Fruit fly (Drosophila melanogaster): Measurements from ENCODE around the gene Rac2.

Rac2 gene

dm6 chr3L:7433325-7433827 lies 1.6 kb downstream of the Rac2 start:
- TF ChIP-seq insv (optimal IDR thresholded peaks at IDR 0.05): no peak

- TF ChIP-seq insv (optimal IDR thresholded peaks at IDR 0.05) (no peak), ttk (optimal IDR thresholded peaks at IDR 0.05) (no peak)
Measured at dm6 chr3L:7432811-7433324, 2.1 kb downstream of the Rac2 start.

dm6 chr3L:7432265-7432664 lies 2.7 kb downstream of the Rac2 start:
- TF ChIP-seq h (optimal IDR thresholded peaks at IDR 0.05) (no peak), insv (optimal IDR thresholded peaks at IDR 0.05) (no peak), Myc (optimal IDR thresholded peaks at IDR 0.05) (no peak), ttk (optimal IDR thresholded peaks at IDR 0.05) (no peak), psq (optimal IDR thresholded peaks at IDR 0.05) (no peak), Sin3A (optimal IDR thresholded peaks at IDR 0.05) (no peak)

dm6 chr3L:7423517-7423916 lies 11.5 kb downstream of the Rac2 start, which contains the start of gene CG42458:
Gene CG42458 (plus strand): TSS chr3L:7423827.
- TF ChIP-seq ttk (optimal IDR thresholded peaks at IDR 0.05): no peak
- no peak for TF ChIP-seq Sin3A (optimal IDR thresholded peaks at IDR 0.05)
- TF ChIP-seq insv (optimal IDR thresholded peaks at IDR 0.05): no peak
- no peak for TF ChIP-seq h (optimal IDR thresholded peaks at IDR 0.05)
- TF ChIP-seq Myc (optimal IDR thresholded peaks at IDR 0.05): no peak

- TF ChIP-seq Sin3A (optimal IDR thresholded peaks at IDR 0.05) (no peak), ttk (optimal IDR thresholded peaks at IDR 0.05) (no peak)
Measured at dm6 chr3L:7422578-7422977, 12.4 kb downstream of the Rac2 start.

- TF ChIP-seq Sin3A (optimal IDR thresholded peaks at IDR 0.05) (no peak), ttk (optimal IDR thresholded peaks at IDR 0.05) (no peak), psq (optimal IDR thresholded peaks at IDR 0.05) (no peak), insv (optimal IDR thresholded peaks at IDR 0.05) (no peak)
Measured at dm6 chr3L:7404081-7404480, 30.9 kb downstream of the Rac2 start, which contains the start of gene CG8560. Gene CG8560 (minus strand): TSS chr3L:7404181.

dm6 chr3L:7401972-7402371 lies 33.0 kb downstream of the Rac2 start:
- no peak for TF ChIP-seq insv (optimal IDR thresholded peaks at IDR 0.05)
- no peak for TF ChIP-seq ttk (optimal IDR thresholded peaks at IDR 0.05)
- TF ChIP-seq Sin3A (optimal IDR thresholded peaks at IDR 0.05): no peak
- no peak for TF ChIP-seq psq (optimal IDR thresholded peaks at IDR 0.05)
- TF ChIP-seq Myc (optimal IDR thresholded peaks at IDR 0.05): no peak
- TF ChIP-seq h (optimal IDR thresholded peaks at IDR 0.05): no peak

- TF ChIP-seq h (optimal IDR thresholded peaks at IDR 0.05) (no peak), Sin3A (optimal IDR thresholded peaks at IDR 0.05) (no peak), insv (optimal IDR thresholded peaks at IDR 0.05) (no peak), Myc (optimal IDR thresholded peaks at IDR 0.05) (no peak), psq (optimal IDR thresholded peaks at IDR 0.05) (no peak), ttk (optimal IDR thresholded peaks at IDR 0.05) (no peak)
Measured at dm6 chr3L:7399770-7400169, 35.2 kb downstream of the Rac2 start, which contains the start of gene CG18417. Gene CG18417 (plus strand): TSS chr3L:7400070.

dm6 chr3L:7397979-7398378 lies 37.0 kb downstream of the Rac2 start, which contains the start of gene CG8562:
Gene CG8562 (plus strand): TSS chr3L:7398285.
- TF ChIP-seq Sin3A (optimal IDR thresholded peaks at IDR 0.05): no peak
- no peak for TF ChIP-seq insv (optimal IDR thresholded peaks at IDR 0.05)
- TF ChIP-seq psq (optimal IDR thresholded peaks at IDR 0.05): no peak
- TF ChIP-seq h (optimal IDR thresholded peaks at IDR 0.05): no peak
- TF ChIP-seq Myc (optimal IDR thresholded peaks at IDR 0.05): no peak
- no peak for TF ChIP-seq ttk (optimal IDR thresholded peaks at IDR 0.05)

- TF ChIP-seq ttk (optimal IDR thresholded peaks at IDR 0.05) (no peak), psq (optimal IDR thresholded peaks at IDR 0.05) (no peak), insv (optimal IDR thresholded peaks at IDR 0.05) (no peak), h (optimal IDR thresholded peaks at IDR 0.05) (no peak), Sin3A (optimal IDR thresholded peaks at IDR 0.05) (no peak), Myc (optimal IDR thresholded peaks at IDR 0.05) (no peak)
Measured at dm6 chr3L:7396055-7396454, 38.9 kb downstream of the Rac2 start, which contains the start of gene CG32379. Gene CG32379 (plus strand): TSS chr3L:7396355.

- TF ChIP-seq Sin3A (optimal IDR thresholded peaks at IDR 0.05): no peak
- no peak for TF ChIP-seq h (optimal IDR thresholded peaks at IDR 0.05)
- no peak for TF ChIP-seq insv (optimal IDR thresholded peaks at IDR 0.05)
- TF ChIP-seq psq (optimal IDR thresholded peaks at IDR 0.05): no peak
Measured at dm6 chr3L:7390442-7390841, 44.5 kb downstream of the Rac2 start, which contains the start of gene CG8563. Gene CG8563 (plus strand): TSS chr3L:7390742.

- TF ChIP-seq Sin3A (optimal IDR thresholded peaks at IDR 0.05) (no peak), insv (optimal IDR thresholded peaks at IDR 0.05) (no peak), psq (optimal IDR thresholded peaks at IDR 0.05) (no peak), Myc (optimal IDR thresholded peaks at IDR 0.05) (no peak), ttk (optimal IDR thresholded peaks at IDR 0.05) (no peak), h (optimal IDR thresholded peaks at IDR 0.05) (no peak)
Measured at dm6 chr3L:7390004-7390403, 45.0 kb downstream of the Rac2 start.

dm6 chr3L:7387814-7388213 lies 47.2 kb downstream of the Rac2 start, which contains the start of gene CG8564:
Gene CG8564 (minus strand): TSS chr3L:7387914.
- TF ChIP-seq ttk (optimal IDR thresholded peaks at IDR 0.05): no peak
- TF ChIP-seq psq (optimal IDR thresholded peaks at IDR 0.05): no peak
- TF ChIP-seq insv (optimal IDR thresholded peaks at IDR 0.05): no peak
- TF ChIP-seq h (optimal IDR thresholded peaks at IDR 0.05): no peak
- TF ChIP-seq Sin3A (optimal IDR thresholded peaks at IDR 0.05): no peak

Measured in Kc167 (cell line).